Worm (Caenorhabditis elegans) whole organism, mixed stage, embryonic: ENCODE measurements around the gene mut-7.

Experiments used
- M03D4.4 ChIP-seq: sonication (generic microtip); optimal IDR thresholded peaks from 2 replicates; lab custom pipeline; 2017; ENCODE audit warnings: mild to moderate bottlenecking, missing genetic modification characterization, missing compliant biosample characterization
- bed-3 ChIP-seq: fragments of 200-800 bp; sonication (Bioruptor generic); optimal IDR thresholded peaks from 3 replicates; lab custom pipeline; 2018; ENCODE audit warnings: mild to moderate bottlenecking, missing genetic modification characterization, moderate library complexity, missing compliant biosample characterization
- ceh-39 ChIP-seq: fragments of 150-350 bp; optimal IDR thresholded peaks from 2 replicates; lab custom pipeline; 2014; ENCODE audit warnings: missing biosample characterization, missing genetic modification characterization
- ceh-43 ChIP-seq: fragments of 200-800 bp; sonication (Bioruptor generic); optimal IDR thresholded peaks from 2 replicates; lab custom pipeline; 2018; ENCODE audit warnings: mild to moderate bottlenecking, missing genetic modification characterization, moderate library complexity, missing compliant biosample characterization
- ceh-83 ChIP-seq: fragments of 200-800 bp; sonication (Bioruptor generic); optimal IDR thresholded peaks from 2 replicates; lab custom pipeline; 2018; ENCODE audit warnings: mild to moderate bottlenecking, missing genetic modification characterization, missing compliant biosample characterization
- ces-1 ChIP-seq: fragments of 150-350 bp; optimal IDR thresholded peaks from 2 replicates; lab custom pipeline; 2014; ENCODE audit warnings: missing biosample characterization, missing genetic modification reagents, missing genetic modification characterization
- cnd-1 ChIP-seq: fragments of 200-800 bp; sonication (Bioruptor generic); optimal IDR thresholded peaks from 2 replicates; lab custom pipeline; 2018; ENCODE audit warnings: mild to moderate bottlenecking, missing genetic modification characterization, missing compliant biosample characterization
- drap-1 ChIP-seq: fragments of 200-800 bp; sonication (Bioruptor generic); optimal IDR thresholded peaks from 3 replicates; lab custom pipeline; 2018; ENCODE audit warnings: mild to moderate bottlenecking, missing genetic modification characterization, missing compliant biosample characterization
- elt-3 ChIP-seq: fragments of 150-350 bp; optimal IDR thresholded peaks from 2 replicates; lab custom pipeline; 2014; ENCODE audit warnings: missing biosample characterization, missing genetic modification characterization
- flh-1 ChIP-seq: fragments of 200-800 bp; sonication (Bioruptor generic); optimal IDR thresholded peaks from 2 replicates; lab custom pipeline; 2018; ENCODE audit warnings: mild to moderate bottlenecking, missing genetic modification characterization, moderate library complexity, missing compliant biosample characterization
- hlh-1 ChIP-seq: fragments of 150-350 bp; optimal IDR thresholded peaks from 2 replicates; lab custom pipeline; 2014; ENCODE audit warnings: missing biosample characterization, missing genetic modification reagents, missing genetic modification characterization
- lin-13 ChIP-seq: fragments of 150-350 bp; optimal IDR thresholded peaks from 2 replicates; lab custom pipeline; 2014; ENCODE audit warnings: missing biosample characterization, missing genetic modification characterization
- lin-32 ChIP-seq: fragments of 200-800 bp; sonication (Bioruptor generic); optimal IDR thresholded peaks from 2 replicates; lab custom pipeline; 2018; ENCODE audit warnings: mild to moderate bottlenecking, missing genetic modification characterization, missing compliant biosample characterization
- mab-5 ChIP-seq: fragments of 150-350 bp; optimal IDR thresholded peaks from 2 replicates; lab custom pipeline; 2014; ENCODE audit warnings: missing biosample characterization, missing genetic modification characterization
- mep-1 ChIP-seq: fragments of 150-350 bp; optimal IDR thresholded peaks from 2 replicates; lab custom pipeline; 2017; ENCODE audit warnings: missing biosample characterization, missing genetic modification reagents, missing genetic modification characterization, inconsistent platforms
- mls-2 ChIP-seq: sonication (generic microtip); optimal IDR thresholded peaks from 2 replicates; lab custom pipeline; 2016; ENCODE audit warnings: mild to moderate bottlenecking, missing genetic modification characterization, moderate library complexity, missing compliant biosample characterization
- nhr-12 ChIP-seq: fragments of 150-350 bp; optimal IDR thresholded peaks from 2 replicates; lab custom pipeline; 2014; ENCODE audit warnings: missing biosample characterization, missing genetic modification characterization
- nhr-2 ChIP-seq: fragments of 150-350 bp; optimal IDR thresholded peaks from 2 replicates; lab custom pipeline; 2014; ENCODE audit warnings: missing biosample characterization, missing genetic modification characterization
- nhr-237 ChIP-seq: fragments of 150-350 bp; optimal IDR thresholded peaks from 2 replicates; lab custom pipeline; 2014; ENCODE audit warnings: missing biosample characterization, missing genetic modification characterization
- nhr-28 ChIP-seq: fragments of 150-350 bp; optimal IDR thresholded peaks from 2 replicates; lab custom pipeline; 2014; ENCODE audit warnings: missing biosample characterization, missing genetic modification characterization
- nhr-76 ChIP-seq: sonication (generic microtip); optimal IDR thresholded peaks from 2 replicates; lab custom pipeline; 2017; ENCODE audit warnings: missing biosample characterization, missing genetic modification characterization
- pha-4 ChIP-seq: fragments of 150-350 bp; optimal IDR thresholded peaks from 2 replicates; lab custom pipeline; 2018; ENCODE audit warnings: missing biosample characterization, missing genetic modification reagents, missing genetic modification characterization
- sem-2 ChIP-seq: fragments of 200-800 bp; sonication (Bioruptor generic); optimal IDR thresholded peaks from 2 replicates; lab custom pipeline; 2018; ENCODE audit warnings: mild to moderate bottlenecking, missing genetic modification characterization, missing compliant biosample characterization
- snpc-4 ChIP-seq: fragments of 150-350 bp; optimal IDR thresholded peaks from 2 replicates; lab custom pipeline; 2014; ENCODE audit warnings: missing biosample characterization, missing genetic modification characterization
- sptf-1 ChIP-seq: sonication (generic microtip); optimal IDR thresholded peaks from 2 replicates; lab custom pipeline; 2017; ENCODE audit warnings: mild to moderate bottlenecking, missing genetic modification characterization, moderate library complexity, missing compliant biosample characterization
- tbx-8 ChIP-seq: fragments of 200-800 bp; sonication (Bioruptor generic); optimal IDR thresholded peaks from 2 replicates; lab custom pipeline; 2018; ENCODE audit warnings: mild to moderate bottlenecking, missing genetic modification characterization, moderate library complexity, missing compliant biosample characterization
- unc-120 ChIP-seq: sonication (generic microtip); optimal IDR thresholded peaks from 2 replicates; lab custom pipeline; 2017; ENCODE audit warnings: missing genetic modification characterization, missing compliant biosample characterization; ENCODE audit not compliant: poor library complexity, severe bottlenecking
- unc-39 ChIP-seq: fragments of 150-350 bp; optimal IDR thresholded peaks from 2 replicates; lab custom pipeline; 2014; ENCODE audit warnings: missing biosample characterization, missing genetic modification characterization
- unc-62 ChIP-seq: fragments of 150-350 bp; optimal IDR thresholded peaks from 2 replicates; lab custom pipeline; 2014; ENCODE audit warnings: missing biosample characterization, missing genetic modification reagents, missing genetic modification characterization
- zip-8 ChIP-seq: fragments of 150-350 bp; optimal IDR thresholded peaks from 2 replicates; lab custom pipeline; 2014; ENCODE audit warnings: missing biosample characterization, missing genetic modification characterization
- ztf-11 ChIP-seq: fragments of 150-350 bp; optimal IDR thresholded peaks from 2 replicates; lab custom pipeline; 2014; ENCODE audit warnings: missing biosample characterization, missing genetic modification characterization

Gene mut-7

DNA sequence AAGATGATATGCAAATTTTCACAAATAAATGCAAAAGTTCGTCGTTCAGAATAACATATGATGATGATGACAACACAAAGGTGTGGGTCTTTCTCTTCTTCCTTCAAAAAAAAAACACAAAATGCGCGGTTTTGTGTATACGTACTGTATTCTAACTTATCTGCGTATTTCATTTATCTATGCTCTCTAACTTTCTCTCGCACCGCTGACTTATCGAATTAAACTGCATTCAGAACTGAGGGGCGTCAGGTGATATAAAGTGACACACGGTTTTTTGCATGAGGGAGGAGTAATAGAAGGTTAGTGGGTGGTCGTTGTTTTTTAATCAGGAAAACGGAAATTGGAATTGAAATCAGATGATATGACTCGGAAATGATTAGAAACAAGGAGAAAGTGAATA, 41.9 kb downstream of the mut-7 start, which contains the start of gene sod-4:
TSS of gene sod-4 (minus strand) at position 109 of the 400 bp plus-strand sequence.
- TF ChIP-seq hlh-1 (tag; lab: Kevin White, UChicago) (no peak), drap-1 (GFP tag; lab: Kevin White, UChicago) (no peak), nhr-76 (tag; lab: Kevin White, UChicago) (no peak), bed-3 (GFP tag; lab: Kevin White, UChicago) (no peak), mls-2 (tag; lab: Kevin White, UChicago) (no peak), mab-5 (tag; lab: Kevin White, UChicago) (no peak), M03D4.4 (tag; lab: Kevin White, UChicago) (no peak), unc-120 (no peak), nhr-28 (tag; lab: Kevin White, UChicago) (no peak), nhr-12 (tag; lab: Kevin White, UChicago) (no peak), sem-2 (GFP tag; lab: Kevin White, UChicago) (no peak), unc-39 (tag; lab: Kevin White, UChicago) (no peak), snpc-4 (tag; lab: Kevin White, UChicago) (no peak)
- TF ChIP-seq, all 35 proteins: peak for 0

- TF ChIP-seq nhr-28 (tag; lab: Kevin White, UChicago) (no peak), ztf-11 (tag; lab: Kevin White, UChicago) (no peak), sptf-1 (no peak), zip-8 (tag; lab: Kevin White, UChicago) (peak; percentile 94), bed-3 (GFP tag; lab: Kevin White, UChicago) (no peak), mep-1 (tag; lab: Kevin White, UChicago) (no peak), sem-2 (GFP tag; lab: Kevin White, UChicago) (no peak)
- TF ChIP-seq, all 35 proteins: peak for 1
These were observed 44.8 kb downstream of the mut-7 start for ce11 chrIII:9497412-9497811.

DNA sequence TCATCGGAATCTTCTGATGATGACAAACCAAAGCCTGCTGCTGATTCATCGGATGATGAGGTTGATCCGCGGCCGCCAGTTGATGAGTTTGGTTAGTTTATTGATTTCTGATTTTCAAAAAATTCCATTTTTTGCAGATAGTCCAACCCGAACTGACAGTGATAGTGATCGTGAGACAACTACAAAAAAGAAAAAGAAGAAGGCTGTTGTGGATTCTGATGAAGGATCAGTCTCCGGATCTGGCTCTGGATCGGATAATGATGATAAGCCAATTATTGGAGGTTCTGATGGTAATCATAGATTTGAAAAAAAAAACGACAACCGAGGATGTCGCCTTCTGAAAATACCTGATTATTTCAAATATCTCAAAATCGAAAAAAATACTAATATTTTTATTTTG, 46.1 kb downstream of the mut-7 start:
- TF ChIP-seq unc-62 (GFP tag; lab: Kevin White, UChicago) (no peak), mab-5 (tag; lab: Kevin White, UChicago) (no peak), nhr-28 (tag; lab: Kevin White, UChicago) (no peak), nhr-76 (tag; lab: Kevin White, UChicago) (no peak), ztf-11 (tag; lab: Kevin White, UChicago) (no peak), elt-3 (no peak)
- TF ChIP-seq, all 35 proteins: peak for 0

- TF ChIP-seq unc-62 (GFP tag; lab: Kevin White, UChicago) (no peak), unc-120 (no peak), nhr-12 (tag; lab: Kevin White, UChicago) (no peak), flh-1 (GFP tag; lab: Kevin White, UChicago) (no peak), mab-5 (tag; lab: Kevin White, UChicago) (no peak), drap-1 (GFP tag; lab: Kevin White, UChicago) (no peak), M03D4.4 (tag; lab: Kevin White, UChicago) (no peak), pha-4 (no peak), elt-3 (no peak)
These were observed 48.0 kb downstream of the mut-7 start for ce11 chrIII:9494209-9494608.

ce11 chrIII:9490783-9491547, 51.2 kb downstream of the mut-7 start, which contains the start of the genes dars-1 and ctr-9:
dars-1 (minus strand) TSS chrIII:9491215.
ctr-9 (plus strand) TSS chrIII:9491396.
- TF ChIP-seq ztf-11 (tag; lab: Kevin White, UChicago) (no peak), mep-1 (tag; lab: Kevin White, UChicago) (no peak), mls-2 (tag; lab: Kevin White, UChicago) (no peak), unc-120 (no peak), tbx-8 (GFP tag; lab: Kevin White, UChicago) (no peak), ceh-43 (GFP tag; lab: Kevin White, UChicago) (no peak), zip-8 (tag; lab: Kevin White, UChicago) (no peak), drap-1 (GFP tag; lab: Kevin White, UChicago) (no peak), ceh-83 (GFP tag; lab: Kevin White, UChicago) (no peak), pha-4 (no peak), elt-3 (no peak)

DNA sequence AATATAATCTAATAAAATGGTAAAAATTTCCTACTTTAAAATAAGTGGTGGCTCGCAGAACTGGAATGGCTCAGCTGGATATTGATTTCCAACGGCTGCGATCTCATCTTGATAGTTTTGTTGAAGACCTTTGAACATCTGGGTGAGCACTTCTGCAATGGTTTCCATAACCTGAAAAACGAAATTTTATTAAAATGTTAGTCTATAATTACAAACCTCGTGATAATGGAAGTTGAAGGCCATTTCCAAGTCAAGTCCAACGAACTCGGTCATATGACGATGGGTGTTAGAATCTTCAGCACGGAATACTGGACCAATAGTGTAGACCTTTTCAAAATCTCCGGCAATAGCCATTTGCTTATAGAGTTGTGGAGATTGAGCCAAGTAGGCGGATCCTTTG, 52.4 kb downstream of the mut-7 start:
- TF ChIP-seq ztf-11 (tag; lab: Kevin White, UChicago) (no peak), lin-32 (GFP tag; lab: Kevin White, UChicago) (no peak), ces-1 (GFP tag; lab: Kevin White, UChicago) (no peak), cnd-1 (tag; lab: Kevin White, UChicago) (no peak), bed-3 (GFP tag; lab: Kevin White, UChicago) (no peak), mab-5 (tag; lab: Kevin White, UChicago) (no peak), mep-1 (tag; lab: Kevin White, UChicago) (no peak), tbx-8 (GFP tag; lab: Kevin White, UChicago) (no peak), nhr-2 (no peak), sem-2 (GFP tag; lab: Kevin White, UChicago) (no peak), zip-8 (tag; lab: Kevin White, UChicago) (no peak), nhr-12 (tag; lab: Kevin White, UChicago) (no peak), lin-13 (tag; lab: Kevin White, UChicago) (no peak), unc-39 (tag; lab: Kevin White, UChicago) (no peak), ceh-39 (tag; lab: Kevin White, UChicago) (no peak), elt-3 (no peak), unc-120 (no peak), unc-62 (GFP tag; lab: Kevin White, UChicago) (no peak), sptf-1 (no peak), nhr-237 (tag; lab: Kevin White, UChicago) (no peak)
